Worm (Caenorhabditis elegans) whole organism, mixed stage, embryonic: ENCODE measurements around the gene snrp-40.1.

Experiments used
- lin-32 ChIP-seq: fragments of 200-800 bp; sonication (Bioruptor generic); optimal IDR thresholded peaks from 2 replicates; lab custom pipeline; 2018; ENCODE audit warnings: mild to moderate bottlenecking, missing genetic modification characterization, missing compliant biosample characterization
- snpc-4 ChIP-seq: fragments of 150-350 bp; optimal IDR thresholded peaks from 2 replicates; lab custom pipeline; 2014; ENCODE audit warnings: missing biosample characterization, missing genetic modification characterization

DNA sequence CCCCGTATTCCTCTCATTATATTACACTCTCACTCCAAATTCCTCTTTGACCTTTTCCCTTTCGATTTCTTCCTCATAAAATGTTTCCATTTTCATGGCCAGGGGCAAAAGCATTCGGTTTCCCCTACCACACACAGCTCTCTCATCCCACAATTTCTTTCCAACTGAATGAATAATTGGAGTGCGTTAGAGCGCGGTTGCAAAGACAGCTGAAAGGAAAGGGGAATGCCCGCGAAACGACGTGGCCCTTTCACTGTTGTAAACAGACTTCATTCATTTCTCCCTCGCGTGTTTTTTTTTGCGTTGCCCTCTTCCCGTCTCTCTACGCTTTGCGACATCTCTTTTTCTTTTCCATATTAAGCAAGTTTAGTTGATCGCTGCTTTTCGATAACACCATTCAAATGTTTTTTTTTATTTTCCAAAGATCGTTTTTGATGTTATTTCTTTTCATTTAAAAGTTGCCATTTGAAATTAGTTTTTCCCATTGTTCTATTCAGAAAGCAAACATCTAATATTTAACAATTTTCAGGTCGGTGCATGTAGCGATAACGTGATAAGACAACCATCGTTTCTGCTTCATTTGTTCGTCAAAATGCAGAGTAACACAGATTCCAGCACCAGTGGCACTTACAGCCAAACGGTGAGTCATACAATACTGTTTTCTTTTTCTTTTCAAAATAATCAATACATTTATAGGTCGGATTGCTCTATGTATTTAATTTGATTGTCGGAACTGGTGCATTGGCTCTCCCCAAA lies 37.1 kb downstream of the snrp-40.1 start, which contains the start of gene C03A3.2:
- TF ChIP-seq snpc-4 (tag; lab: Kevin White, UChicago) (no peak), lin-32 (GFP tag; lab: Kevin White, UChicago) (no peak)
